Worm (Caenorhabditis elegans) whole organism, L4/young adult: ENCODE data around the gene F47C12.7.
A peak's percentile ranks its signal among the peaks of the same experiment; 100 is the strongest.

Experiments
- W03F9.2 ChIP-seq: fragments of 150-350 bp; optimal IDR thresholded peaks from 2 replicates; lab custom pipeline; 2014; ENCODE audit warnings: missing biosample characterization, missing genetic modification characterization
- dao-5 ChIP-seq: sonication (generic microtip); optimal IDR thresholded peaks from 2 replicates; lab custom pipeline; 2016; ENCODE audit warnings: missing genotype, missing genetic modification characterization, moderate library complexity, missing compliant biosample characterization
- him-1 ChIP-seq: sonication (generic microtip); optimal IDR thresholded peaks from 2 replicates; lab custom pipeline; 2016; ENCODE audit warnings: missing genotype, missing genetic modification reagents, missing genetic modification characterization, missing compliant biosample characterization

The F47C12.7 gene

ce11 chrIV:3995384-3995783, at the start of gene F47C12.7:
TSS of gene F47C12.7 (minus strand) at chrIV:3995484.
- TF ChIP-seq dao-5 (tag; lab: Kevin White, UChicago) (no peak), him-1 (no peak), W03F9.2 (tag; lab: Kevin White, UChicago) (no peak)

ce11 chrIV:4042274-4042673, 47.0 kb upstream of the F47C12.7 start, which contains the start of gene cdc-73:
TSS of gene cdc-73 (plus strand) at chrIV:4042575.
- TF ChIP-seq dao-5 (tag; lab: Kevin White, UChicago): no peak
- TF ChIP-seq W03F9.2 (tag; lab: Kevin White, UChicago): peak; percentile 44
- no peak for TF ChIP-seq him-1

- TF ChIP-seq W03F9.2 (tag; lab: Kevin White, UChicago) (no peak), dao-5 (tag; lab: Kevin White, UChicago) (no peak), him-1 (no peak)
Measured at ce11 chrIV:4041006-4041405, 45.7 kb upstream of the F47C12.7 start.

- TF ChIP-seq W03F9.2 (tag; lab: Kevin White, UChicago): no peak
- TF ChIP-seq him-1: no peak
- no peak for TF ChIP-seq dao-5 (tag; lab: Kevin White, UChicago)
Measured at ce11 chrIV:4039984-4040383, 44.7 kb upstream of the F47C12.7 start, which contains the start of gene F35F11.2. TSS of gene F35F11.2 (plus strand) at chrIV:4040284.

- TF ChIP-seq him-1 (peak; percentile 90), W03F9.2 (tag; lab: Kevin White, UChicago) (no peak)
Measured at ce11 chrIV:4034883-4035282, 39.6 kb upstream of the F47C12.7 start, which contains the start of gene hlh-30. TSS of gene hlh-30 (minus strand) at chrIV:4034951.

- no peak for TF ChIP-seq W03F9.2 (tag; lab: Kevin White, UChicago)
- no peak for TF ChIP-seq him-1
- TF ChIP-seq dao-5 (tag; lab: Kevin White, UChicago): no peak
Measured at ce11 chrIV:4033490-4033889, 38.2 kb upstream of the F47C12.7 start.

ce11 chrIV:4032350-4032749, 37.1 kb upstream of the F47C12.7 start:
- TF ChIP-seq W03F9.2 (tag; lab: Kevin White, UChicago) (no peak), dao-5 (tag; lab: Kevin White, UChicago) (no peak), him-1 (no peak)

- TF ChIP-seq W03F9.2 (tag; lab: Kevin White, UChicago): no peak
- TF ChIP-seq him-1: no peak
- no peak for TF ChIP-seq dao-5 (tag; lab: Kevin White, UChicago)
Measured at ce11 chrIV:4030917-4031599, 35.8 kb upstream of the F47C12.7 start.

ce11 chrIV:4029288-4029687, 34.0 kb upstream of the F47C12.7 start:
- no peak for TF ChIP-seq him-1
- no peak for TF ChIP-seq dao-5 (tag; lab: Kevin White, UChicago)

- TF ChIP-seq dao-5 (tag; lab: Kevin White, UChicago): no peak
- TF ChIP-seq W03F9.2 (tag; lab: Kevin White, UChicago): no peak
- no peak for TF ChIP-seq him-1
Measured at ce11 chrIV:4028177-4028576, 32.9 kb upstream of the F47C12.7 start.

- TF ChIP-seq dao-5 (tag; lab: Kevin White, UChicago) (no peak), him-1 (no peak), W03F9.2 (tag; lab: Kevin White, UChicago) (no peak)
Measured at ce11 chrIV:4027106-4027888, 32.0 kb upstream of the F47C12.7 start.

ce11 chrIV:4025923-4026322, 30.6 kb upstream of the F47C12.7 start:
- TF ChIP-seq W03F9.2 (tag; lab: Kevin White, UChicago) (peak; percentile 12), him-1 (no peak), dao-5 (tag; lab: Kevin White, UChicago) (no peak)

ce11 chrIV:4024159-4025004, 29.1 kb upstream of the F47C12.7 start:
- no peak for TF ChIP-seq W03F9.2 (tag; lab: Kevin White, UChicago)
- TF ChIP-seq dao-5 (tag; lab: Kevin White, UChicago): no peak
- no peak for TF ChIP-seq him-1
